Fruit fly (Drosophila melanogaster): ENCODE results near the gene MFS3.

The MFS3 gene

dm6 chr2L:1108029-1108688, 34.8 kb upstream of the MFS3 start, which contains the start of the genes PolrMT and CG14339 (continued):
- TF ChIP-seq CG10654 (GFP tag; optimal IDR thresholded peaks at IDR 0.05) (peak; percentile 28), HmgZ (tag; optimal IDR thresholded peaks at IDR 0.05) (peak; percentile 78), CG3847 (GFP tag; IDR thresholded peaks at IDR 0.05) (0 out of 2 replicates have a peak, but pooled peaks have one; percentile 23), CG12769 (tag; optimal IDR thresholded peaks at IDR 0.05) (no peak), Dek (tag; optimal IDR thresholded peaks at IDR 0.05) (no peak), stwl (tag; optimal IDR thresholded peaks at IDR 0.05) (peak; percentile 37), trem (tag; optimal IDR thresholded peaks at IDR 0.05) (peak; percentile 41), CG9609 (GFP tag; optimal IDR thresholded peaks at IDR 0.05) (peak; percentile 54), slp2 (GFP tag; optimal IDR thresholded peaks at IDR 0.05) (peak; percentile 13), ftz-f1 (GFP tag; optimal IDR thresholded peaks at IDR 0.05) (peak; percentile 41), gfzf (GFP tag; optimal IDR thresholded peaks at IDR 0.05) (peak; percentile 61), rib (GFP tag; IDR thresholded peaks at IDR 0.05) (no peak), CG10979 (tag; optimal IDR thresholded peaks at IDR 0.05) (peak; percentile 24), zfh1 (GFP tag; IDR thresholded peaks at IDR 0.05) (0 out of 3 replicates have a peak, but pooled peaks have one; percentile 29), Camta (GFP tag; optimal IDR thresholded peaks at IDR 0.05) (no peak), CG42726 (GFP tag; IDR thresholded peaks at IDR 0.05; ENCODE audit: partially characterized antibody) (peak; percentile 56; the same call in 1 of the 2 replicates), shn (GFP tag; optimal IDR thresholded peaks at IDR 0.05) (peak; percentile 25), sens (GFP tag) (peak; percentile 96), CG11093 (GFP tag; IDR thresholded peaks at IDR 0.05) (no peak), CG9437 (GFP tag; optimal IDR thresholded peaks at IDR 0.05) (peak; percentile 46), HmgD (GFP tag; optimal IDR thresholded peaks at IDR 0.05) (peak; percentile 73), Max (GFP tag; optimal IDR thresholded peaks at IDR 0.05) (peak; percentile 85), CG18619 (GFP tag; optimal IDR thresholded peaks at IDR 0.05) (peak; percentile 13), NK7.1 (GFP tag; optimal IDR thresholded peaks at IDR 0.05) (peak; percentile 16), CG9817 (tag; optimal IDR thresholded peaks at IDR 0.05) (peak; percentile 25), bbx (GFP tag; IDR thresholded peaks at IDR 0.05; ENCODE audit: partially characterized antibody) (peak; percentile 43; the same call in 1 of the 2 replicates), CG7556 (GFP tag; optimal IDR thresholded peaks at IDR 0.05) (no peak), dysf (GFP tag; IDR thresholded peaks at IDR 0.05) (no peak), CG4424 (GFP tag; optimal IDR thresholded peaks at IDR 0.05) (peak; percentile 42), sens-2 (GFP tag; IDR thresholded peaks at IDR 0.05) (no peak; the same call in 1 of the 2 replicates), CG43689 (GFP tag; IDR thresholded peaks at IDR 0.05) (no peak), CG4730 (GFP tag; IDR thresholded peaks at IDR 0.05) (0 out of 2 replicates have a peak, but pooled peaks have one; percentile 7), CG3163 (GFP tag; optimal IDR thresholded peaks at IDR 0.05) (peak; percentile 2), knrl (GFP tag; IDR thresholded peaks at IDR 0.05; ENCODE audit: partially characterized antibody) (peak; percentile 26; the same call in 1 of the 3 replicates), CrebB (tag; optimal IDR thresholded peaks at IDR 0.05) (no peak), Dp (GFP tag; optimal IDR thresholded peaks at IDR 0.05) (peak; percentile 60), nau (GFP tag; optimal IDR thresholded peaks at IDR 0.05) (no peak)

dm6 chr2L:1112641-1113040, 30.4 kb upstream of the MFS3 start, which contains the start of gene CG14340:
TSS of gene CG14340 (plus strand) at chr2L:1112941.
- TF ChIP-seq Sox100B (GFP tag; optimal IDR thresholded peaks at IDR 0.05) (no peak), Dip3 (GFP tag; optimal IDR thresholded peaks at IDR 0.05) (no peak), stwl (tag; optimal IDR thresholded peaks at IDR 0.05) (no peak), chm (GFP tag; IDR thresholded peaks at IDR 0.05) (no peak), CG7271 (tag; optimal IDR thresholded peaks at IDR 0.05) (no peak), mirr (GFP tag; optimal IDR thresholded peaks at IDR 0.05) (no peak), emc (GFP tag; optimal IDR thresholded peaks at IDR 0.05) (no peak), shn (GFP tag; optimal IDR thresholded peaks at IDR 0.05) (no peak), Rx (GFP tag; IDR thresholded peaks at IDR 0.05) (no peak), NC2α (GFP tag; optimal IDR thresholded peaks at IDR 0.05) (no peak)
